Worm (Caenorhabditis elegans) whole organism, mixed stage, embryonic: ENCODE data around the gene kin-36.

Source experiments
- nhr-2 ChIP-seq: fragments of 150-350 bp; optimal IDR thresholded peaks from 2 replicates; lab custom pipeline; 2014; ENCODE audit warnings: missing biosample characterization, missing genetic modification characterization
- snpc-4 ChIP-seq: fragments of 150-350 bp; optimal IDR thresholded peaks from 2 replicates; lab custom pipeline; 2014; ENCODE audit warnings: missing biosample characterization, missing genetic modification characterization
- tbx-8 ChIP-seq: fragments of 200-800 bp; sonication (Bioruptor generic); optimal IDR thresholded peaks from 2 replicates; lab custom pipeline; 2018; ENCODE audit warnings: mild to moderate bottlenecking, missing genetic modification characterization, moderate library complexity, missing compliant biosample characterization
- unc-62 ChIP-seq: fragments of 150-350 bp; optimal IDR thresholded peaks from 2 replicates; lab custom pipeline; 2014; ENCODE audit warnings: missing biosample characterization, missing genetic modification reagents, missing genetic modification characterization

- TF ChIP-seq unc-62 (GFP tag; lab: Kevin White, UChicago) (no peak), snpc-4 (tag; lab: Kevin White, UChicago) (no peak), tbx-8 (GFP tag; lab: Kevin White, UChicago) (no peak), nhr-2 (tag; lab: Kevin White, UChicago) (no peak)
These were observed 33.6 kb upstream of the kin-36 start for ce11 chrIV:4645243-4645642.
